Worm (Caenorhabditis elegans) whole organism, L2 larva: ENCODE results near the gene che-12.

ENCODE experiments used
- C34F6.9 ChIP-seq: fragments of 150-350 bp; optimal IDR thresholded peaks from 2 replicates; lab custom pipeline; 2014; ENCODE audit warnings: missing biosample characterization, missing genetic modification characterization
- F13H6.1 ChIP-seq: sonication (generic microtip); optimal IDR thresholded peaks from 2 replicates; lab custom pipeline; 2016; ENCODE audit warnings: missing genetic modification characterization, missing compliant biosample characterization
- R02D3.7 ChIP-seq: fragments of 150-350 bp; optimal IDR thresholded peaks from 2 replicates; lab custom pipeline; 2014; ENCODE audit warnings: missing biosample characterization, missing genetic modification characterization
- Y55F3AM.14 ChIP-seq: fragments of 200-800 bp; sonication (Bioruptor generic); optimal IDR thresholded peaks from 2 replicates; lab custom pipeline; 2018; ENCODE audit warnings: mild to moderate bottlenecking, missing genetic modification characterization, missing compliant biosample characterization
- ZK546.5 ChIP-seq: sonication (generic microtip); optimal IDR thresholded peaks from 2 replicates; lab custom pipeline; 2017; ENCODE audit warnings: missing biosample characterization, missing genetic modification characterization
- alr-1 ChIP-seq: fragments of 150-350 bp; optimal IDR thresholded peaks from 2 replicates; lab custom pipeline; 2014; ENCODE audit warnings: missing biosample characterization, missing genetic modification characterization
- ama-1 ChIP-seq: fragments of 150-350 bp; optimal IDR thresholded peaks from 2 replicates; lab custom pipeline; 2018; ENCODE audit warnings: inconsistent platforms
- ceh-16 ChIP-seq: fragments of 150-350 bp; optimal IDR thresholded peaks from 2 replicates; lab custom pipeline; 2014; ENCODE audit warnings: missing biosample characterization, missing genetic modification characterization
- ceh-82 ChIP-seq: fragments of 150-350 bp; optimal IDR thresholded peaks from 2 replicates; lab custom pipeline; 2014; ENCODE audit warnings: missing biosample characterization, missing genetic modification characterization
- crh-2 ChIP-seq: sonication (generic microtip); optimal IDR thresholded peaks from 2 replicates; lab custom pipeline; 2017; ENCODE audit warnings: missing biosample characterization, missing genetic modification characterization
- dmd-4 ChIP-seq: sonication (generic microtip); optimal IDR thresholded peaks from 2 replicates; lab custom pipeline; 2017; ENCODE audit warnings: missing biosample characterization, missing genetic modification characterization
- egl-27 ChIP-seq: sonication (generic microtip); optimal IDR thresholded peaks from 3 replicates; lab custom pipeline; 2017; ENCODE audit warnings: missing biosample characterization, missing genetic modification reagents, missing genetic modification characterization
- elt-1 ChIP-seq: fragments of 150-350 bp; optimal IDR thresholded peaks from 2 replicates; lab custom pipeline; 2014; ENCODE audit warnings: missing biosample characterization, missing genetic modification characterization
- elt-3 ChIP-seq: sonication (generic microtip); optimal IDR thresholded peaks from 2 replicates; lab custom pipeline; 2017; ENCODE audit warnings: missing biosample characterization, missing genetic modification characterization
- fos-1 ChIP-seq: fragments of 150-350 bp; optimal IDR thresholded peaks from 2 replicates; lab custom pipeline; 2014; ENCODE audit warnings: missing biosample characterization, missing genetic modification characterization
- gmeb-1 ChIP-seq: fragments of 150-350 bp; optimal IDR thresholded peaks from 2 replicates; lab custom pipeline; 2014; ENCODE audit warnings: missing biosample characterization, missing genetic modification characterization
- lin-13 ChIP-seq: fragments of 150-350 bp; optimal IDR thresholded peaks from 2 replicates; lab custom pipeline; 2014; ENCODE audit warnings: missing biosample characterization, missing genetic modification reagents, missing genetic modification characterization
- lin-39 ChIP-seq: fragments of 150-350 bp; optimal IDR thresholded peaks from 2 replicates; lab custom pipeline; 2014; ENCODE audit warnings: missing biosample characterization, missing genetic modification reagents, missing genetic modification characterization
- lsy-2 ChIP-seq, 2 experiments: fragments of 150-350 bp in 1 of 2; sonication (generic microtip) in 1 of 2; optimal IDR thresholded peaks; 2 replicates each; lab custom pipeline; 2014 to 2017; ENCODE audit warnings: missing biosample characterization in 2 of 2, missing genetic modification characterization in 2 of 2
- mab-5 ChIP-seq: fragments of 150-350 bp; optimal IDR thresholded peaks from 2 replicates; lab custom pipeline; 2014; ENCODE audit warnings: missing biosample characterization, missing genetic modification characterization
- nhr-11 ChIP-seq: fragments of 150-350 bp; optimal IDR thresholded peaks from 2 replicates; lab custom pipeline; 2014; ENCODE audit warnings: missing biosample characterization, missing genetic modification characterization
- nhr-12 ChIP-seq: fragments of 150-350 bp; optimal IDR thresholded peaks from 2 replicates; lab custom pipeline; 2014; ENCODE audit warnings: missing biosample characterization, missing genetic modification characterization
- nhr-129 ChIP-seq: fragments of 150-350 bp; optimal IDR thresholded peaks from 2 replicates; lab custom pipeline; 2014; ENCODE audit warnings: missing biosample characterization, missing genetic modification characterization
- nhr-21 ChIP-seq: fragments of 150-350 bp; optimal IDR thresholded peaks from 2 replicates; lab custom pipeline; 2014; ENCODE audit warnings: missing biosample characterization, missing genetic modification characterization
- nhr-237 ChIP-seq: fragments of 150-350 bp; optimal IDR thresholded peaks from 2 replicates; lab custom pipeline; 2014; ENCODE audit warnings: missing biosample characterization, missing genetic modification characterization
- nhr-25 ChIP-seq: fragments of 150-350 bp; sonication (generic microtip); optimal IDR thresholded peaks from 3 replicates; lab custom pipeline; 2014; ENCODE audit warnings: missing biosample characterization, missing genetic modification characterization
- nhr-6 ChIP-seq: fragments of 150-350 bp; optimal IDR thresholded peaks from 2 replicates; lab custom pipeline; 2014; ENCODE audit warnings: missing biosample characterization, missing genetic modification characterization
- nhr-77 ChIP-seq: fragments of 150-350 bp; optimal IDR thresholded peaks from 2 replicates; lab custom pipeline; 2014; ENCODE audit warnings: missing biosample characterization, missing genetic modification characterization
- sem-4 ChIP-seq: fragments of 150-350 bp; optimal IDR thresholded peaks from 2 replicates; lab custom pipeline; 2014; ENCODE audit warnings: missing biosample characterization, missing genetic modification reagents, missing genetic modification characterization
- skn-1 ChIP-seq: sonication (generic microtip); optimal IDR thresholded peaks from 2 replicates; lab custom pipeline; 2017; ENCODE audit warnings: missing biosample characterization, missing genetic modification characterization
- sma-9 ChIP-seq, 2 experiments: fragments of 150-350 bp in 1 of 2; sonication (generic microtip) in 1 of 2; optimal IDR thresholded peaks; 2 replicates each; lab custom pipeline; 2014 to 2016; ENCODE audit warnings: missing genetic modification characterization in 2 of 2, mild to moderate bottlenecking in 1 of 2, missing biosample characterization in 1 of 2, missing compliant biosample characterization in 1 of 2, missing genetic modification reagents in 1 of 2, moderate library complexity in 1 of 2
- unc-39 ChIP-seq: fragments of 150-350 bp; optimal IDR thresholded peaks from 2 replicates; lab custom pipeline; 2014; ENCODE audit warnings: missing biosample characterization, missing genetic modification characterization
- unc-62 ChIP-seq: fragments of 150-350 bp; optimal IDR thresholded peaks from 2 replicates; lab custom pipeline; 2014; ENCODE audit warnings: missing biosample characterization, missing genetic modification reagents, missing genetic modification characterization
- zag-1 ChIP-seq: fragments of 150-350 bp; optimal IDR thresholded peaks from 2 replicates; lab custom pipeline; 2014; ENCODE audit warnings: missing biosample characterization, missing genetic modification characterization
- ztf-11 ChIP-seq: sonication (generic microtip); optimal IDR thresholded peaks from 2 replicates; lab custom pipeline; 2017; ENCODE audit warnings: missing biosample characterization, missing genetic modification characterization

che-12 gene

ce11 chrV:10291848-10292247, 15.3 kb downstream of the che-12 start:
- no peak for TF ChIP-seq nhr-11 (tag; lab: Kevin White, UChicago)
- no peak for TF ChIP-seq ztf-11 (tag; lab: Kevin White, UChicago)
- TF ChIP-seq ceh-82 (tag; lab: Kevin White, UChicago): no peak
- TF ChIP-seq egl-27 (tag; lab: Kevin White, UChicago): no peak
- no peak for TF ChIP-seq nhr-6
- TF ChIP-seq, all 48 proteins: peak for 0

- TF ChIP-seq unc-62 (GFP tag; lab: Kevin White, UChicago) (no peak), F13H6.1 (tag; lab: Kevin White, UChicago) (no peak), nhr-129 (tag; lab: Kevin White, UChicago) (no peak)
- TF ChIP-seq, all 48 proteins: peak for 0
Observed at ce11 chrV:10289743-10290142, 17.4 kb downstream of the che-12 start, which contains the start of gene B0024.15. Gene B0024.15, plus strand, starts transcription at chrV:10290043.

- TF ChIP-seq zag-1 (tag; lab: Kevin White, UChicago): no peak
- TF ChIP-seq C34F6.9 (tag; lab: Kevin White, UChicago): no peak
- no peak for TF ChIP-seq nhr-25 (tag; lab: Kevin White, UChicago)
- no peak for TF ChIP-seq nhr-6
- TF ChIP-seq Y55F3AM.14 (GFP tag; lab: Kevin White, UChicago): no peak
- no peak for TF ChIP-seq nhr-11 (tag; lab: Kevin White, UChicago)
- no peak for TF ChIP-seq nhr-237 (tag; lab: Kevin White, UChicago)
- TF ChIP-seq sem-4 (tag; lab: Kevin White, UChicago): no peak
- TF ChIP-seq lin-13 (GFP tag; lab: Kevin White, UChicago): no peak
- TF ChIP-seq mab-5 (tag; lab: Kevin White, UChicago): no peak
- TF ChIP-seq R02D3.7 (tag; lab: Kevin White, UChicago): no peak
- no peak for TF ChIP-seq nhr-12 (tag; lab: Kevin White, UChicago)
- no peak for TF ChIP-seq ceh-82 (tag; lab: Kevin White, UChicago)
- no peak for TF ChIP-seq dmd-4 (tag; lab: Kevin White, UChicago)
Observed at ce11 chrV:10287260-10287659, 19.9 kb downstream of the che-12 start, which contains the start of gene B0024.3. Gene B0024.3, plus strand, starts transcription at chrV:10287560.

ce11 chrV:10285853-10286252, 21.3 kb downstream of the che-12 start:
- TF ChIP-seq nhr-12 (tag; lab: Kevin White, UChicago): no peak
- TF ChIP-seq lsy-2 (tag; optimal IDR thresholded peaks at IDR 0.05; lab: Kevin White, UChicago): no peak

ce11 chrV:10283444-10283843, 23.7 kb downstream of the che-12 start, which contains the start of gene lys-3:
Gene lys-3, minus strand, starts transcription at chrV:10283544.
- TF ChIP-seq skn-1 (tag; lab: Kevin White, UChicago): no peak
- no peak for TF ChIP-seq nhr-129 (tag; lab: Kevin White, UChicago)
- TF ChIP-seq ZK546.5 (tag; lab: Kevin White, UChicago): no peak
- no peak for TF ChIP-seq elt-3 (tag; lab: Kevin White, UChicago)
- no peak for TF ChIP-seq egl-27 (tag; lab: Kevin White, UChicago)
- no peak for TF ChIP-seq unc-62 (GFP tag; lab: Kevin White, UChicago)
- no peak for TF ChIP-seq ama-1 (lab: Kevin White, UChicago)
- no peak for TF ChIP-seq ceh-82 (tag; lab: Kevin White, UChicago)
- TF ChIP-seq lin-13 (GFP tag; lab: Kevin White, UChicago): no peak
- no peak for TF ChIP-seq ceh-16 (tag; lab: Kevin White, UChicago)
- TF ChIP-seq Y55F3AM.14 (GFP tag; lab: Kevin White, UChicago): no peak
- TF ChIP-seq unc-39: no peak
- TF ChIP-seq nhr-77 (tag; lab: Kevin White, UChicago): no peak
- no peak for TF ChIP-seq mab-5 (tag; lab: Kevin White, UChicago)
- no peak for TF ChIP-seq gmeb-1 (tag; lab: Kevin White, UChicago)
- no peak for TF ChIP-seq dmd-4 (tag; lab: Kevin White, UChicago)
- TF ChIP-seq lin-39 (tag; lab: Kevin White, UChicago): no peak

ce11 chrV:10281374-10281773, 25.8 kb downstream of the che-12 start, which contains the start of gene lys-2:
Gene lys-2, minus strand, starts transcription at chrV:10281474.
- TF ChIP-seq sma-9 (GFP tag; optimal IDR thresholded peaks at IDR 0.05; lab: Kevin White, UChicago) (peak; percentile 66), sma-9 (tag; optimal IDR thresholded peaks at IDR 0.05; lab: Kevin White, UChicago) (no peak), nhr-11 (tag; lab: Kevin White, UChicago) (no peak), elt-1 (no peak), nhr-21 (no peak), sem-4 (tag; lab: Kevin White, UChicago) (no peak), ceh-82 (tag; lab: Kevin White, UChicago) (no peak), nhr-12 (tag; lab: Kevin White, UChicago) (no peak), R02D3.7 (tag; lab: Kevin White, UChicago) (no peak), elt-3 (tag; lab: Kevin White, UChicago) (no peak), skn-1 (tag; lab: Kevin White, UChicago) (no peak), Y55F3AM.14 (GFP tag; lab: Kevin White, UChicago) (no peak), fos-1 (tag; lab: Kevin White, UChicago) (peak; percentile 92), ceh-16 (tag; lab: Kevin White, UChicago) (no peak), crh-2 (peak; percentile 27), alr-1 (no peak)
